Worm (Caenorhabditis elegans) whole organism, L4 larva: ENCODE results near the gene dac-1.

Experiments used
- F49E8.2 ChIP-seq: sonication (generic microtip); optimal IDR thresholded peaks from 2 replicates; lab custom pipeline; 2016; ENCODE audit warnings: missing compliant biosample characterization, mild to moderate bottlenecking, missing genetic modification characterization, borderline replicate concordance
- fos-1 ChIP-seq: fragments of 150-350 bp; optimal IDR thresholded peaks from 2 replicates; lab custom pipeline; 2014; ENCODE audit warnings: missing biosample characterization, missing genetic modification characterization
- lsy-2 ChIP-seq, 2 experiments: fragments of 150-350 bp in 1 of 2; sonication (generic microtip) in 1 of 2; optimal IDR thresholded peaks; 2 replicates each; lab custom pipeline; 2014 to 2017; ENCODE audit warnings: missing biosample characterization in 2 of 2, missing genetic modification characterization in 2 of 2
- mxl-2 ChIP-seq: fragments of 200-800 bp; sonication (Bioruptor generic); conservative IDR thresholded peaks from 2 replicates; pipeline ENCODE4 v1.3.6; 2022; ENCODE audit warnings: missing genetic modification reagents, missing genetic modification characterization, missing compliant biosample characterization
- nhr-102 ChIP-seq: sonication (generic microtip); optimal IDR thresholded peaks from 2 replicates; lab custom pipeline; 2016; ENCODE audit warnings: mild to moderate bottlenecking, missing genetic modification characterization, moderate library complexity, missing compliant biosample characterization
- nhr-25 ChIP-seq: sonication (generic microtip); optimal IDR thresholded peaks from 2 replicates; lab custom pipeline; 2017; ENCODE audit warnings: missing genetic modification characterization, mild to moderate bottlenecking, missing compliant biosample characterization, antibody characterized with exemption, moderate library complexity, borderline replicate concordance; ENCODE audit not compliant: insufficient read depth
- nhr-6 ChIP-seq: fragments of 150-350 bp; optimal IDR thresholded peaks from 2 replicates; lab custom pipeline; 2014; ENCODE audit warnings: missing biosample characterization, missing genetic modification characterization
- set-16 ChIP-seq: fragments of 200-800 bp; sonication (Bioruptor generic); IDR thresholded peaks from 2 replicates; pipeline ENCODE4 v1.3.6; 2022; ENCODE audit warnings: missing genetic modification reagents, missing genetic modification characterization, missing compliant biosample characterization
- spr-1 ChIP-seq: sonication (generic microtip); optimal IDR thresholded peaks from 2 replicates; lab custom pipeline; 2016; ENCODE audit warnings: mild to moderate bottlenecking, missing genetic modification characterization, missing compliant biosample characterization
- unc-130 ChIP-seq: sonication (generic microtip); optimal IDR thresholded peaks from 2 replicates; lab custom pipeline; 2016; ENCODE audit warnings: missing genetic modification reagents, missing genetic modification characterization, missing compliant biosample characterization
- zag-1 ChIP-seq: fragments of 150-350 bp; optimal IDR thresholded peaks from 2 replicates; lab custom pipeline; 2014; ENCODE audit warnings: missing biosample characterization, missing genetic modification characterization

- TF ChIP-seq mxl-2 (no peak), nhr-25 (tag; lab: Kevin White, UChicago) (no peak), nhr-6 (tag; lab: Kevin White, UChicago) (no peak), zag-1 (no peak), unc-130 (GFP tag; lab: Kevin White, UChicago) (no peak), set-16 (GFP tag; lab: Robert Waterston, UW) (no peak), nhr-102 (no peak), fos-1 (tag; lab: Kevin White, UChicago) (no peak), lsy-2 (tag; optimal IDR thresholded peaks at IDR 0.05; lab: Kevin White, UChicago) (no peak), F49E8.2 (tag; lab: Kevin White, UChicago) (no peak), spr-1 (tag; lab: Kevin White, UChicago) (no peak)
Observed at ce11 chrIII:868866-869265, 52.9 kb downstream of the dac-1 start.
